Worm (Caenorhabditis elegans): ENCODE measurements around the gene fbxb-57.

DNA sequence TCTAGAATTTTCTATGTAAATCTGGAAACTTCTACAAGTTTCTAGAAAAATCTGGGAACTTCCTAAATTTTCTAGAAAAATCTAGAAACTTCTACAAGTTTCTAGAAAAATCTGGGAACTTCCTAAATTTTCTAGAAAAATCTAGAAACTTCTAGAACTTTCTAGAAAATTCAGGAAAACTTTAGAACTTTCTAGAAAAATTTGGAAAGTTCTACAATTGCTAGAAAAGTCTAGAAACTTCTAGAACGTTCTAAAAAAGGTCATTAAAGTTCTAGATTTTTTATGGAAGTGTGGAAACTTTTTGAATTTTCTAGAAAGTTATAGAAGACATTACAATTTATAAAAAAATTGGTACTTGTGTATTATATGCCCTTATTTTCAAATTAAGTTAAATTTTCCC, 4.5 kb downstream of the fbxb-57 start, which contains the start of gene F55C9.5:
- TF ChIP-seq him-1 (tag; optimal IDR thresholded peaks at IDR 0.05) (no peak), W03F9.2 (tag; optimal IDR thresholded peaks at IDR 0.05) (no peak), dao-5 (tag; optimal IDR thresholded peaks at IDR 0.05) (no peak)

All from whole organism, L4/young adult.